Fruit fly (Drosophila melanogaster) whole organism, embryonic: Measurements from ENCODE around the gene Tsen2.
A peak's percentile ranks its signal among the peaks of the same experiment; 100 is the strongest.

ENCODE experiments used
- Abd-B ChIP-seq: fragments of 200-800 bp; sonication (Bioruptor generic); optimal IDR thresholded peaks from 2 replicates; lab custom pipeline; 2018; ENCODE audit warnings: missing biosample characterization, mild to moderate bottlenecking, missing genetic modification characterization, moderate library complexity
- Atf-2 ChIP-seq: fragments of 200-800 bp; sonication (Bioruptor generic); optimal IDR thresholded peaks from 2 replicates; lab custom pipeline; 2016; ENCODE audit warnings: missing biosample characterization, missing genetic modification characterization
- Atf6 ChIP-seq: fragments of 200-800 bp; sonication (Bioruptor generic); IDR thresholded peaks from 2 replicates; pipeline ENCODE4 v1.3.6; 2022; ENCODE audit warnings: missing biosample characterization, missing genetic modification characterization
- Awh ChIP-seq: fragments of 200-800 bp; sonication (Bioruptor generic); IDR thresholded peaks from 2 replicates; pipeline ENCODE4, ENCODE4 v1.3.6; 2022; ENCODE audit warnings: missing biosample characterization, missing genetic modification characterization
- CG10321 ChIP-seq: fragments of 200-800 bp; sonication (Bioruptor generic); IDR thresholded peaks from 2 replicates; pipeline ENCODE4 v1.3.6; 2022; ENCODE audit warnings: missing biosample characterization, missing genetic modification characterization
- CG10366 ChIP-seq: fragments of 200-800 bp; sonication (Bioruptor generic); IDR thresholded peaks from 2 replicates; pipeline ENCODE4 v1.3.6; 2022; ENCODE audit warnings: missing biosample characterization, missing genetic modification characterization
- CG11247 ChIP-seq: fragments of 200-800 bp; sonication (Bioruptor generic); IDR thresholded peaks from 2 replicates; pipeline ENCODE4 v1.3.6; 2022; ENCODE audit warnings: missing biosample characterization, missing genetic modification characterization
- CG13624 ChIP-seq: fragments of 200-800 bp; sonication (Bioruptor generic); optimal IDR thresholded peaks from 2 replicates; lab custom pipeline; 2016; ENCODE audit warnings: missing biosample characterization, missing genetic modification characterization
- CG14014 ChIP-seq: fragments of 200-800 bp; sonication (Bioruptor generic); IDR thresholded peaks from 2 replicates; pipeline ENCODE4 v1.3.6; 2022; ENCODE audit warnings: missing biosample characterization, missing genetic modification characterization
- CG14050 ChIP-seq: fragments of 200-800 bp; sonication (Bioruptor generic); IDR thresholded peaks from 3 replicates; pipeline ENCODE4 v1.3.6; 2022; ENCODE audit warnings: missing biosample characterization, missing genetic modification characterization
- CG14965 ChIP-seq: fragments of 200-800 bp; sonication (Bioruptor generic); optimal IDR thresholded peaks from 2 replicates; lab custom pipeline; 2016; ENCODE audit warnings: missing biosample characterization, missing genetic modification characterization, borderline replicate concordance
- CG18764 ChIP-seq: fragments of 200-800 bp; sonication (Bioruptor generic); optimal IDR thresholded peaks from 3 replicates; lab custom pipeline; 2016; ENCODE audit warnings: missing biosample characterization, missing genetic modification characterization
- CG2116 ChIP-seq: fragments of 200-800 bp; sonication (Bioruptor generic); optimal IDR thresholded peaks from 3 replicates; lab custom pipeline; 2018; ENCODE audit warnings: missing biosample characterization, mild to moderate bottlenecking, missing genetic modification characterization
- CG2120 ChIP-seq: fragments of 200-800 bp; sonication (Bioruptor generic); optimal IDR thresholded peaks from 3 replicates; lab custom pipeline; 2016; ENCODE audit warnings: missing biosample characterization, missing genetic modification characterization
- CG3281 ChIP-seq: fragments of 200-800 bp; sonication (Bioruptor generic); optimal IDR thresholded peaks from 3 replicates; lab custom pipeline; 2017; ENCODE audit warnings: missing biosample characterization, mild to moderate bottlenecking, missing genetic modification characterization
- CG34376 ChIP-seq: fragments of 200-800 bp; sonication (Bioruptor generic); optimal IDR thresholded peaks from 2 replicates; lab custom pipeline; 2018; ENCODE audit warnings: missing biosample characterization, mild to moderate bottlenecking, missing genetic modification characterization
- CG3838 ChIP-seq: fragments of 200-800 bp; sonication (Bioruptor generic); optimal IDR thresholded peaks from 3 replicates; lab custom pipeline; 2016; ENCODE audit warnings: missing biosample characterization, missing genetic modification characterization
- CG7556 ChIP-seq: fragments of 200-800 bp; sonication (Bioruptor generic); optimal IDR thresholded peaks from 2 replicates; lab custom pipeline; 2017; ENCODE audit warnings: missing biosample characterization, mild to moderate bottlenecking, missing genetic modification characterization
- CG7786 ChIP-seq: fragments of 200-800 bp; sonication (Bioruptor generic); optimal IDR thresholded peaks from 2 replicates; lab custom pipeline; 2016; ENCODE audit warnings: missing biosample characterization, missing genetic modification characterization
- CG7963 ChIP-seq: fragments of 200-800 bp; sonication (Bioruptor generic); IDR thresholded peaks from 3 replicates; pipeline ENCODE4 v1.3.6; 2022; ENCODE audit warnings: missing biosample characterization, missing genetic modification characterization; ENCODE audit not compliant: partially characterized antibody
- CG8359 ChIP-seq: fragments of 200-800 bp; sonication (Bioruptor generic); optimal IDR thresholded peaks from 2 replicates; lab custom pipeline; 2017; ENCODE audit warnings: missing biosample characterization, mild to moderate bottlenecking, missing genetic modification characterization, borderline replicate concordance
- CG8924 ChIP-seq: fragments of 200-800 bp; optimal IDR thresholded peaks from 3 replicates; lab custom pipeline; 2019; ENCODE audit warnings: missing biosample characterization, mild to moderate bottlenecking, missing genetic modification characterization, moderate library complexity
- D19A ChIP-seq: fragments of 200-800 bp; optimal IDR thresholded peaks from 3 replicates; lab custom pipeline; 2019; ENCODE audit warnings: missing biosample characterization, mild to moderate bottlenecking, missing genetic modification characterization, moderate library complexity
- Deaf1 ChIP-seq: fragments of 200-800 bp; optimal IDR thresholded peaks from 3 replicates; lab custom pipeline; 2019; ENCODE audit warnings: missing biosample characterization, mild to moderate bottlenecking, missing genetic modification characterization, moderate library complexity
- Drgx ChIP-seq: fragments of 200-800 bp; sonication (Bioruptor generic); IDR thresholded peaks from 2 replicates; pipeline ENCODE4 v1.3.6; 2022; ENCODE audit warnings: missing biosample characterization, missing genetic modification characterization
- ERR ChIP-seq: fragments of 200-800 bp; sonication (Bioruptor generic); optimal IDR thresholded peaks from 2 replicates; lab custom pipeline; 2016; ENCODE audit warnings: missing biosample characterization, missing genetic modification characterization
- Elba2 ChIP-seq: fragments of 200-800 bp; sonication (Bioruptor generic); optimal IDR thresholded peaks from 3 replicates; lab custom pipeline; 2016; ENCODE audit warnings: missing biosample characterization, missing genetic modification characterization
- Hr51 ChIP-seq, 2 experiments: fragments of 200-800 bp; sonication (Bioruptor generic); optimal IDR thresholded peaks; 2 replicates in 1 of 2; 3 replicates in 1 of 2; lab custom pipeline; 2016 to 2018; ENCODE audit warnings: missing biosample characterization in 2 of 2, missing genetic modification characterization in 2 of 2, mild to moderate bottlenecking in 1 of 2, moderate library complexity in 1 of 2
- Lim3 ChIP-seq: fragments of 200-800 bp; sonication (Bioruptor generic); IDR thresholded peaks from 2 replicates; pipeline ENCODE4 v1.3.6; 2022; ENCODE audit warnings: missing biosample characterization, missing genetic modification characterization
- Myb ChIP-seq: fragments of 200-800 bp; sonication (Bioruptor generic); optimal IDR thresholded peaks from 2 replicates; lab custom pipeline; 2016; ENCODE audit warnings: missing biosample characterization, missing genetic modification characterization
- NK7.1 ChIP-seq: fragments of 200-800 bp; sonication (Bioruptor generic); optimal IDR thresholded peaks from 3 replicates; lab custom pipeline; 2016; ENCODE audit warnings: missing biosample characterization, missing genetic modification characterization
- Nf-YA ChIP-seq: fragments of 200-800 bp; sonication (Bioruptor generic); IDR thresholded peaks from 2 replicates; pipeline ENCODE4 v1.3.6; 2022; ENCODE audit warnings: missing biosample characterization, missing genetic modification characterization
- Spps ChIP-seq: fragments of 200-800 bp; sonication (Bioruptor generic); optimal IDR thresholded peaks from 2 replicates; lab custom pipeline; 2018; ENCODE audit warnings: missing biosample characterization, mild to moderate bottlenecking, missing genetic modification characterization
- Vsx1 ChIP-seq: fragments of 200-800 bp; sonication (Bioruptor generic); optimal IDR thresholded peaks from 2 replicates; lab custom pipeline; 2017; ENCODE audit warnings: missing biosample characterization, mild to moderate bottlenecking, missing genetic modification characterization, missing genetic modification reagents
- ac ChIP-seq: fragments of 200-800 bp; sonication (Bioruptor generic); optimal IDR thresholded peaks from 3 replicates; lab custom pipeline; 2017; ENCODE audit warnings: missing biosample characterization, mild to moderate bottlenecking, missing genetic modification characterization
- btn ChIP-seq: fragments of 200-800 bp; sonication (Bioruptor generic); optimal IDR thresholded peaks from 2 replicates; lab custom pipeline; 2016; ENCODE audit warnings: missing biosample characterization, missing genetic modification characterization
- crol ChIP-seq: fragments of 200-800 bp; sonication (Bioruptor generic); IDR thresholded peaks from 2 replicates; pipeline ENCODE4 v1.3.6; 2022; ENCODE audit warnings: missing biosample characterization, missing genetic modification characterization
- gsb ChIP-seq: fragments of 200-800 bp; sonication (Bioruptor generic); IDR thresholded peaks from 2 replicates; pipeline ENCODE4 v1.3.6; 2022; ENCODE audit warnings: missing biosample characterization, missing genetic modification characterization
- gsb-n ChIP-seq: fragments of 200-800 bp; sonication (Bioruptor generic); optimal IDR thresholded peaks from 3 replicates; lab custom pipeline; 2018; ENCODE audit warnings: missing biosample characterization, mild to moderate bottlenecking, missing genetic modification characterization
- hth ChIP-seq: fragments of >200 bp; optimal IDR thresholded peaks from 2 replicates; lab custom pipeline; 2017; ENCODE audit warnings: inconsistent platforms
- lola ChIP-seq, 3 experiments: fragments of >200 bp in 2 of 3; fragments of 200-800 bp in 1 of 3; sonication (Bioruptor generic) in 1 of 3; optimal IDR thresholded peaks; 2 replicates each; lab custom pipeline; 2017 to 2019; ENCODE audit warnings: missing biosample characterization in 3 of 3, missing genetic modification characterization in 3 of 3, mild to moderate bottlenecking in 1 of 3, moderate library complexity in 1 of 3
- nom ChIP-seq: fragments of 200-800 bp; sonication (Bioruptor generic); optimal IDR thresholded peaks from 2 replicates; lab custom pipeline; 2017; ENCODE audit warnings: missing biosample characterization, missing genetic modification characterization, mild to moderate bottlenecking, moderate library complexity, missing genetic modification reagents
- onecut ChIP-seq: fragments of 200-800 bp; sonication (Bioruptor generic); IDR thresholded peaks from 2 replicates; pipeline ENCODE4 v1.3.6; 2022; ENCODE audit warnings: missing biosample characterization, missing genetic modification characterization
- org-1 ChIP-seq: fragments of 200-800 bp; sonication (Bioruptor generic); optimal IDR thresholded peaks from 2 replicates; lab custom pipeline; 2017; ENCODE audit warnings: missing biosample characterization, missing genetic modification characterization
- peb ChIP-seq: fragments of 200-800 bp; sonication (Bioruptor generic); IDR thresholded peaks from 2 replicates; pipeline ENCODE4 v1.3.6; 2022; ENCODE audit warnings: missing biosample characterization, missing genetic modification characterization
- pita ChIP-seq: fragments of 200-800 bp; sonication (Bioruptor generic); optimal IDR thresholded peaks from 2 replicates; lab custom pipeline; 2017; ENCODE audit warnings: missing biosample characterization, mild to moderate bottlenecking, missing genetic modification characterization
- row ChIP-seq: fragments of 200-800 bp; sonication (Bioruptor generic); IDR thresholded peaks from 3 replicates; pipeline ENCODE4 v1.3.6; 2022; ENCODE audit warnings: missing biosample characterization, missing genetic modification characterization
- run ChIP-seq: fragments of 200-800 bp; sonication (Bioruptor generic); optimal IDR thresholded peaks from 3 replicates; lab custom pipeline; 2018; ENCODE audit warnings: missing biosample characterization, mild to moderate bottlenecking, missing genetic modification characterization
- slp2 ChIP-seq: fragments of 200-800 bp; sonication (Bioruptor generic); optimal IDR thresholded peaks from 2 replicates; lab custom pipeline; 2016; ENCODE audit warnings: missing biosample characterization, missing genetic modification characterization
- sr ChIP-seq: fragments of 200-800 bp; sonication (Bioruptor generic); IDR thresholded peaks from 3 replicates; pipeline ENCODE4 v1.3.6; 2022; ENCODE audit warnings: missing biosample characterization, missing genetic modification characterization
- usp ChIP-seq: fragments of >200 bp; optimal IDR thresholded peaks from 2 replicates; lab custom pipeline; 2017; ENCODE audit warnings: missing biosample characterization, missing genetic modification characterization

Tsen2 gene

dm6 chr2L:16684908-16685611 lies 44.5 kb upstream of the Tsen2 start (continued):
- TF ChIP-seq CG11247 (GFP tag; lab: Robert Waterston, UW) (no peak), CG7556 (GFP tag; lab: Kevin White, UChicago) (peak; percentile 80), row (GFP tag; lab: Robert Waterston, UW) (no peak; the same call in 2 of the 3 replicates), CG7786 (GFP tag; lab: Kevin White, UChicago) (no peak), Deaf1 (tag; lab: Kevin White, UChicago) (peak; percentile 63), CG18764 (GFP tag; lab: Kevin White, UChicago) (no peak), gsb (no peak), usp (no peak), Atf6 (peak; percentile 40; the same call in 1 of the 2 replicates), CG13624 (GFP tag; lab: Kevin White, UChicago) (no peak), Awh (GFP tag; lab: Robert Waterston, UW) (no peak), crol (GFP tag; lab: Robert Waterston, UW) (peak; percentile 72), run (tag; lab: Kevin White, UChicago) (peak; percentile 52), CG2120 (GFP tag; lab: Kevin White, UChicago) (peak; percentile 32), CG8359 (GFP tag; lab: Kevin White, UChicago) (no peak), ERR (GFP tag; lab: Kevin White, UChicago) (no peak), Drgx (peak; percentile 26), Nf-YA (GFP tag; lab: Robert Waterston, UW) (no peak), CG2116 (GFP tag; lab: Kevin White, UChicago) (peak; percentile 2), CG7963 (no peak), Vsx1 (GFP tag; lab: Kevin White, UChicago) (no peak), hth (no peak), Elba2 (GFP tag; lab: Kevin White, UChicago) (no peak), Spps (tag; lab: Kevin White, UChicago) (no peak), peb (GFP tag; lab: Robert Waterston, UW) (no peak), org-1 (GFP tag; lab: Kevin White, UChicago) (peak; percentile 54), CG8924 (peak; percentile 66), sr (GFP tag; lab: Robert Waterston, UW) (no peak), nom (GFP tag; lab: Kevin White, UChicago) (peak; percentile 36), lola (GFP tag; optimal IDR thresholded peaks at IDR 0.05; lab: Kevin White, UChicago) (peak in 1 of 3 experiments; percentile 33), gsb-n (tag; lab: Kevin White, UChicago) (peak; percentile 49), ac (GFP tag; lab: Kevin White, UChicago) (no peak), CG10321 (no peak; the same call in 1 of the 2 replicates), CG10366 (GFP tag; lab: Robert Waterston, UW) (no peak), Myb (GFP tag; lab: Kevin White, UChicago) (no peak), Atf-2 (no peak), Hr51 (GFP tag; optimal IDR thresholded peaks at IDR 0.05; lab: Kevin White, UChicago) (peak in 1 of 2 experiments; percentile 85), CG14014 (GFP tag; lab: Robert Waterston, UW) (no peak; the same call in 1 of the 2 replicates), btn (GFP tag; lab: Kevin White, UChicago) (no peak), CG34376 (GFP tag; lab: Kevin White, UChicago) (peak; percentile 41), NK7.1 (GFP tag; lab: Kevin White, UChicago) (no peak), CG14965 (no peak), pita (GFP tag; lab: Kevin White, UChicago) (no peak), onecut (GFP tag; lab: Robert Waterston, UW) (no peak), CG14050 (no peak), CG3838 (GFP tag; lab: Kevin White, UChicago) (no peak), Lim3 (no peak), D19A (tag; lab: Kevin White, UChicago) (peak; percentile 63), slp2 (GFP tag; lab: Kevin White, UChicago) (no peak), Abd-B (GFP tag; lab: Kevin White, UChicago) (peak; percentile 58), CG3281 (GFP tag; lab: Kevin White, UChicago) (peak; percentile 65)
